Fruit fly (Drosophila melanogaster) whole organism, embryonic: ENCODE measurements around the gene ThrRS.

Source experiments
- ATbp ChIP-seq: fragments of 200-800 bp; sonication (Bioruptor generic); optimal IDR thresholded peaks from 2 replicates; lab custom pipeline; 2017; ENCODE audit warnings: missing biosample characterization, mild to moderate bottlenecking, missing genetic modification characterization, missing genetic modification reagents
- Awh ChIP-seq: fragments of 200-800 bp; sonication (Bioruptor generic); IDR thresholded peaks from 2 replicates; pipeline ENCODE4, ENCODE4 v1.3.6; 2022; ENCODE audit warnings: missing biosample characterization, missing genetic modification characterization
- Bgb ChIP-seq: fragments of 200-800 bp; sonication (Bioruptor generic); IDR thresholded peaks from 2 replicates; pipeline ENCODE4 v1.3.6; 2022; ENCODE audit warnings: missing biosample characterization, missing genetic modification characterization; ENCODE audit not compliant: partially characterized antibody
- CG10431 ChIP-seq: fragments of 200-800 bp; sonication (Bioruptor generic); optimal IDR thresholded peaks from 3 replicates; lab custom pipeline; 2018; ENCODE audit warnings: missing biosample characterization, mild to moderate bottlenecking, missing genetic modification characterization
- CG10979 ChIP-seq: fragments of 200-800 bp; sonication (Bioruptor generic); optimal IDR thresholded peaks from 2 replicates; lab custom pipeline; 2018; ENCODE audit warnings: missing biosample characterization, mild to moderate bottlenecking, missing genetic modification characterization, moderate library complexity
- CG15479 ChIP-seq: fragments of 200-800 bp; sonication (Bioruptor generic); optimal IDR thresholded peaks from 3 replicates; lab custom pipeline; 2019; ENCODE audit warnings: missing biosample characterization, mild to moderate bottlenecking, missing genetic modification characterization, moderate library complexity
- CG1647 ChIP-seq: fragments of 200-800 bp; sonication (Bioruptor generic); optimal IDR thresholded peaks from 3 replicates; lab custom pipeline; 2016; ENCODE audit warnings: missing biosample characterization, missing genetic modification characterization
- CG18619 ChIP-seq: fragments of 200-800 bp; sonication (Bioruptor generic); optimal IDR thresholded peaks from 3 replicates; lab custom pipeline; 2017; ENCODE audit warnings: missing biosample characterization, mild to moderate bottlenecking, missing genetic modification characterization
- CG2116 ChIP-seq: fragments of 200-800 bp; sonication (Bioruptor generic); optimal IDR thresholded peaks from 3 replicates; lab custom pipeline; 2018; ENCODE audit warnings: missing biosample characterization, mild to moderate bottlenecking, missing genetic modification characterization
- CG2712 ChIP-seq: fragments of 200-800 bp; optimal IDR thresholded peaks from 3 replicates; lab custom pipeline; 2019; ENCODE audit warnings: missing biosample characterization, mild to moderate bottlenecking, missing genetic modification characterization, moderate library complexity
- CG31365 ChIP-seq: fragments of 200-800 bp; sonication (Bioruptor generic); optimal IDR thresholded peaks from 2 replicates; lab custom pipeline; 2018; ENCODE audit warnings: missing biosample characterization, mild to moderate bottlenecking, missing genetic modification characterization
- CG6175 ChIP-seq: fragments of 200-800 bp; sonication (Bioruptor generic); IDR thresholded peaks from 3 replicates; pipeline ENCODE4 v1.3.6; 2022; ENCODE audit warnings: missing biosample characterization, missing genetic modification characterization
- CG6813 ChIP-seq: fragments of 200-800 bp; sonication (Bioruptor generic); optimal IDR thresholded peaks from 2 replicates; lab custom pipeline; 2017; ENCODE audit warnings: missing biosample characterization, missing genetic modification characterization, mild to moderate bottlenecking, moderate library complexity, missing genetic modification reagents
- CG8290 ChIP-seq, 3 experiments: fragments of 200-800 bp; sonication (Bioruptor generic); optimal IDR thresholded peaks; 2 replicates each; lab custom pipeline; 2016 to 2019; ENCODE audit warnings: missing biosample characterization in 3 of 3, missing genetic modification characterization in 3 of 3, mild to moderate bottlenecking in 2 of 3, moderate library complexity in 1 of 3
- CG9727 ChIP-seq: fragments of 200-800 bp; sonication (Bioruptor generic); optimal IDR thresholded peaks from 3 replicates; lab custom pipeline; 2017; ENCODE audit warnings: missing biosample characterization, mild to moderate bottlenecking, missing genetic modification characterization
- D19A ChIP-seq: fragments of 200-800 bp; optimal IDR thresholded peaks from 3 replicates; lab custom pipeline; 2019; ENCODE audit warnings: missing biosample characterization, mild to moderate bottlenecking, missing genetic modification characterization, moderate library complexity
- Dref ChIP-seq: fragments of 200-800 bp; sonication (Bioruptor generic); IDR thresholded peaks from 2 replicates; pipeline ENCODE4 v1.3.6; 2022; ENCODE audit warnings: missing biosample characterization, missing genetic modification characterization
- Elba2 ChIP-seq: fragments of 200-800 bp; sonication (Bioruptor generic); optimal IDR thresholded peaks from 3 replicates; lab custom pipeline; 2016; ENCODE audit warnings: missing biosample characterization, missing genetic modification characterization
- Ets97D ChIP-seq: fragments of 200-800 bp; sonication (Bioruptor generic); optimal IDR thresholded peaks from 3 replicates; lab custom pipeline; 2016; ENCODE audit warnings: missing biosample characterization, missing genetic modification characterization
- HLHmδ ChIP-seq: fragments of 200-800 bp; sonication (Bioruptor generic); optimal IDR thresholded peaks from 2 replicates; lab custom pipeline; 2018; ENCODE audit warnings: missing biosample characterization, mild to moderate bottlenecking, missing genetic modification characterization, moderate library complexity
- MTF-1 ChIP-seq: fragments of 200-800 bp; sonication (Bioruptor generic); optimal IDR thresholded peaks from 2 replicates; lab custom pipeline; 2018; ENCODE audit warnings: missing biosample characterization, mild to moderate bottlenecking, missing genetic modification characterization, borderline replicate concordance
- Mad ChIP-seq: fragments of 200-800 bp; sonication (Bioruptor generic); optimal IDR thresholded peaks from 2 replicates; lab custom pipeline; 2016; ENCODE audit warnings: missing biosample characterization, missing genetic modification characterization
- Med ChIP-seq: fragments of 200-800 bp; sonication (Bioruptor generic); peaks from one replicate; lab custom pipeline; 2016; ENCODE audit warnings: missing biosample characterization, missing genetic modification characterization, mild to moderate bottlenecking, inconsistent platforms, moderate library complexity
- NFAT ChIP-seq: fragments of 200-800 bp; sonication (Bioruptor generic); IDR thresholded peaks from 2 replicates; pipeline ENCODE4 v1.3.6; 2022; ENCODE audit warnings: missing biosample characterization, missing genetic modification characterization
- Nf-YB ChIP-seq: fragments of 200-800 bp; sonication (Bioruptor generic); optimal IDR thresholded peaks from 3 replicates; lab custom pipeline; 2019; ENCODE audit warnings: missing biosample characterization, mild to moderate bottlenecking, missing genetic modification characterization, moderate library complexity
- Ptx1 ChIP-seq: fragments of 200-800 bp; sonication (Bioruptor generic); IDR thresholded peaks from 2 replicates; pipeline ENCODE4 v1.3.6; 2022; ENCODE audit warnings: missing biosample characterization, missing genetic modification characterization
- ap ChIP-seq: fragments of 200-800 bp; sonication (Bioruptor generic); IDR thresholded peaks from 2 replicates; pipeline ENCODE4 v1.3.6; 2022; ENCODE audit warnings: missing biosample characterization, missing genetic modification characterization
- bigmax ChIP-seq: fragments of 200-800 bp; sonication (Bioruptor generic); optimal IDR thresholded peaks from 2 replicates; lab custom pipeline; 2018; ENCODE audit warnings: missing biosample characterization, mild to moderate bottlenecking, missing genetic modification characterization
- bsh ChIP-seq, 2 experiments: fragments of 200-800 bp; sonication (Bioruptor generic); optimal IDR thresholded peaks; 2 replicates each; lab custom pipeline; 2017 to 2018; ENCODE audit warnings: mild to moderate bottlenecking in 2 of 2, missing biosample characterization in 2 of 2, missing genetic modification characterization in 2 of 2, moderate library complexity in 1 of 2
- ci ChIP-seq: fragments of 200-800 bp; sonication (Bioruptor generic); IDR thresholded peaks from 3 replicates; pipeline ENCODE4 v1.3.6; 2022; ENCODE audit warnings: missing biosample characterization, missing genetic modification characterization
- crol ChIP-seq: fragments of 200-800 bp; sonication (Bioruptor generic); IDR thresholded peaks from 2 replicates; pipeline ENCODE4 v1.3.6; 2022; ENCODE audit warnings: missing biosample characterization, missing genetic modification characterization
- crp ChIP-seq, 2 experiments: fragments of 200-800 bp; sonication (Bioruptor generic); optimal IDR thresholded peaks; 2 replicates in 1 of 2; 3 replicates in 1 of 2; lab custom pipeline; 2017; ENCODE audit warnings: missing biosample characterization in 2 of 2, missing genetic modification characterization in 2 of 2, mild to moderate bottlenecking in 1 of 2, moderate library complexity in 1 of 2
- emc ChIP-seq: fragments of 200-800 bp; sonication (Bioruptor generic); optimal IDR thresholded peaks from 2 replicates; lab custom pipeline; 2016; ENCODE audit warnings: missing biosample characterization, missing genetic modification characterization
- fd102C ChIP-seq: fragments of 200-800 bp; sonication (Bioruptor generic); optimal IDR thresholded peaks from 2 replicates; lab custom pipeline; 2018; ENCODE audit warnings: missing biosample characterization, mild to moderate bottlenecking, missing genetic modification characterization, moderate library complexity
- fd64A ChIP-seq: fragments of 200-800 bp; sonication (Bioruptor generic); optimal IDR thresholded peaks from 3 replicates; lab custom pipeline; 2018; ENCODE audit warnings: missing biosample characterization, mild to moderate bottlenecking, missing genetic modification characterization
- ftz-f1 ChIP-seq: fragments of 200-800 bp; sonication (Bioruptor generic); optimal IDR thresholded peaks from 2 replicates; lab custom pipeline; 2016; ENCODE audit warnings: missing biosample characterization, missing genetic modification characterization
- gce ChIP-seq: fragments of 200-800 bp; sonication (Bioruptor generic); IDR thresholded peaks from 3 replicates; pipeline ENCODE4 v1.3.6; 2022; ENCODE audit warnings: missing biosample characterization, missing genetic modification characterization
- gem ChIP-seq: fragments of 200-800 bp; sonication (Bioruptor generic); optimal IDR thresholded peaks from 2 replicates; lab custom pipeline; 2019; ENCODE audit warnings: missing biosample characterization, mild to moderate bottlenecking, missing genetic modification characterization, moderate library complexity
- gsb-n ChIP-seq: fragments of 200-800 bp; sonication (Bioruptor generic); optimal IDR thresholded peaks from 3 replicates; lab custom pipeline; 2018; ENCODE audit warnings: missing biosample characterization, mild to moderate bottlenecking, missing genetic modification characterization
- hth ChIP-seq: fragments of >200 bp; optimal IDR thresholded peaks from 2 replicates; lab custom pipeline; 2017; ENCODE audit warnings: inconsistent platforms
- nom ChIP-seq: fragments of 200-800 bp; sonication (Bioruptor generic); optimal IDR thresholded peaks from 2 replicates; lab custom pipeline; 2017; ENCODE audit warnings: missing biosample characterization, missing genetic modification characterization, mild to moderate bottlenecking, moderate library complexity, missing genetic modification reagents
- pan ChIP-seq, 4 experiments: fragments of >200 bp in 3 of 4; fragments of 200-800 bp in 1 of 4; sonication (Bioruptor generic) in 1 of 4; optimal IDR thresholded peaks in 3 of 4; IDR thresholded peaks in 1 of 4; 2 replicates each; pipeline versions ENCODE4 v1.3.6 to Lab custom; 2017 to 2022; ENCODE audit warnings: missing biosample characterization in 2 of 4, missing genetic modification characterization in 2 of 4, mixed read lengths in 1 of 4
- ro ChIP-seq: fragments of 200-800 bp; sonication (Bioruptor generic); IDR thresholded peaks from 2 replicates; pipeline ENCODE4 v1.3.6; 2022; ENCODE audit warnings: missing biosample characterization, missing genetic modification characterization
- row ChIP-seq: fragments of 200-800 bp; sonication (Bioruptor generic); IDR thresholded peaks from 3 replicates; pipeline ENCODE4 v1.3.6; 2022; ENCODE audit warnings: missing biosample characterization, missing genetic modification characterization
- scrt ChIP-seq: fragments of 200-800 bp; sonication (Bioruptor generic); optimal IDR thresholded peaks from 2 replicates; lab custom pipeline; 2018; ENCODE audit warnings: missing biosample characterization, mild to moderate bottlenecking, missing genetic modification characterization, moderate library complexity
- sens ChIP-seq: fragments of 200-800 bp; sonication (Bioruptor generic); peaks from one replicate; lab custom pipeline; 2016; ENCODE audit warnings: missing biosample characterization, missing genetic modification characterization
- unc-4 ChIP-seq: fragments of 200-800 bp; sonication (Bioruptor generic); IDR thresholded peaks from 2 replicates; pipeline ENCODE4 v1.3.6; 2022; ENCODE audit warnings: missing biosample characterization, missing genetic modification characterization; ENCODE audit not compliant: partially characterized antibody
- vnd ChIP-seq: fragments of 200-800 bp; sonication (Bioruptor generic); IDR thresholded peaks from 3 replicates; pipeline ENCODE4 v1.3.6; 2022; ENCODE audit warnings: missing biosample characterization, missing genetic modification characterization; ENCODE audit not compliant: partially characterized antibody

The ThrRS gene

dm6 chr2L:12075850-12076249, 27.7 kb upstream of the ThrRS start, which contains the start of gene CG14947 (continued):
- TF ChIP-seq ro (GFP tag; lab: Robert Waterston, UW) (no peak), gsb-n (tag; lab: Kevin White, UChicago) (peak; percentile 27), Ets97D (GFP tag; lab: Kevin White, UChicago) (peak; percentile 76), gem (tag; lab: Kevin White, UChicago) (peak; percentile 27), bsh (GFP tag; optimal IDR thresholded peaks at IDR 0.05; lab: Kevin White, UChicago) (peak in 1 of 2 experiments; percentile 20), hth (lab: Kevin White, UChicago) (no peak), pan (optimal IDR thresholded peaks at IDR 0.05; lab: Kevin White, UChicago) (no peak), pan (GFP tag; optimal IDR thresholded peaks at IDR 0.05 in 1 of 2, IDR thresholded peaks at IDR 0.05 in 1 of 2) (no peak), fd64A (peak; percentile 19), bigmax (no peak), CG15479 (GFP tag; lab: Kevin White, UChicago) (peak; percentile 39), nom (GFP tag; lab: Kevin White, UChicago) (peak; percentile 38), ftz-f1 (GFP tag; lab: Kevin White, UChicago) (no peak), Mad (GFP tag; lab: Kevin White, UChicago) (no peak), NFAT (GFP tag; lab: Robert Waterston, UW) (0 out of 2 replicates have a peak, but pooled peaks have one; percentile 13), Elba2 (GFP tag; lab: Kevin White, UChicago) (peak; percentile 57), CG2116 (GFP tag; lab: Kevin White, UChicago) (no peak), CG8290 (GFP tag; optimal IDR thresholded peaks at IDR 0.05; lab: Kevin White, UChicago) (no peak), CG8290 (tag; optimal IDR thresholded peaks at IDR 0.05; lab: Kevin White, UChicago) (peak in 1 of 2 experiments; percentile 41), ci (GFP tag; lab: Robert Waterston, UW) (peak; percentile 72), Nf-YB (GFP tag; lab: Kevin White, UChicago) (no peak), CG6175 (GFP tag; lab: Robert Waterston, UW) (0 out of 3 replicates have a peak, but pooled peaks have one; percentile 32), CG2712 (tag; lab: Kevin White, UChicago) (peak; percentile 15), MTF-1 (peak; percentile 17), Med (GFP tag; lab: Kevin White, UChicago) (peak; percentile 72), vnd (no peak), CG10979 (tag; lab: Kevin White, UChicago) (peak; percentile 23), CG6813 (GFP tag; lab: Kevin White, UChicago) (peak; percentile 30), crol (GFP tag; lab: Robert Waterston, UW) (peak; percentile 18; the same call in 1 of the 2 replicates), emc (GFP tag; lab: Kevin White, UChicago) (no peak), CG31365 (no peak), scrt (GFP tag; lab: Kevin White, UChicago) (no peak), ATbp (GFP tag; lab: Kevin White, UChicago) (peak; percentile 12), gce (0 out of 3 replicates have a peak, but pooled peaks have one; percentile 18), Ptx1 (GFP tag; lab: Robert Waterston, UW) (0 out of 2 replicates have a peak, but pooled peaks have one; percentile 18), Bgb (GFP tag; lab: Robert Waterston, UW) (no peak), CG1647 (GFP tag; lab: Kevin White, UChicago) (no peak), D19A (peak; percentile 88), sens (GFP tag; lab: Kevin White, UChicago) (peak; percentile 75), row (GFP tag; lab: Robert Waterston, UW) (peak; percentile 36; the same call in 1 of the 3 replicates), crp (GFP tag; optimal IDR thresholded peaks at IDR 0.05; lab: Kevin White, UChicago) (no peak), CG9727 (GFP tag; lab: Kevin White, UChicago) (peak; percentile 29), Dref (GFP tag; lab: Robert Waterston, UW) (no peak), Awh (GFP tag; lab: Robert Waterston, UW) (0 out of 2 replicates have a peak, but pooled peaks have one; percentile 28), CG10431 (GFP tag; lab: Kevin White, UChicago) (peak; percentile 2), HLHmδ (peak; percentile 59), ap (GFP tag; lab: Robert Waterston, UW) (peak; percentile 27; the same call in 1 of the 2 replicates), fd102C (GFP tag; lab: Kevin White, UChicago) (peak; percentile 52), unc-4 (GFP tag; lab: Robert Waterston, UW) (no peak), CG18619 (GFP tag; lab: Kevin White, UChicago) (no peak)
